Fruit fly (Drosophila melanogaster) whole organism, embryonic: ENCODE data around the gene CG14034.

Experiments
- Abd-B ChIP-seq: fragments of 200-800 bp; sonication (Bioruptor generic); optimal IDR thresholded peaks from 2 replicates; lab custom pipeline; 2018; ENCODE audit warnings: missing biosample characterization, mild to moderate bottlenecking, missing genetic modification characterization, moderate library complexity
- Antp ChIP-seq: fragments of 200-800 bp; sonication (Bioruptor generic); optimal IDR thresholded peaks from 3 replicates; lab custom pipeline; 2016; ENCODE audit warnings: missing biosample characterization, missing genetic modification characterization
- CG12071 ChIP-seq: fragments of 200-800 bp; sonication (Bioruptor generic); optimal IDR thresholded peaks from 3 replicates; lab custom pipeline; 2018; ENCODE audit warnings: missing biosample characterization, mild to moderate bottlenecking, missing genetic modification characterization
- CG12942 ChIP-seq: fragments of 200-800 bp; sonication (Bioruptor generic); optimal IDR thresholded peaks from 3 replicates; lab custom pipeline; 2016; ENCODE audit warnings: missing biosample characterization, missing genetic modification characterization
- CG14050 ChIP-seq: fragments of 200-800 bp; sonication (Bioruptor generic); IDR thresholded peaks from 3 replicates; pipeline ENCODE4 v1.3.6; 2022; ENCODE audit warnings: missing biosample characterization, missing genetic modification characterization
- CG1602 ChIP-seq: fragments of 200-800 bp; sonication (Bioruptor generic); optimal IDR thresholded peaks from 3 replicates; lab custom pipeline; 2016; ENCODE audit warnings: missing biosample characterization, missing genetic modification characterization
- CG16779 ChIP-seq: fragments of 200-800 bp; sonication (Bioruptor generic); IDR thresholded peaks from 2 replicates; pipeline ENCODE4 v1.3.6; 2022; ENCODE audit warnings: missing biosample characterization, missing genetic modification characterization
- CG17359 ChIP-seq: fragments of 200-800 bp; sonication (Bioruptor generic); optimal IDR thresholded peaks from 3 replicates; lab custom pipeline; 2018; ENCODE audit warnings: missing biosample characterization, mild to moderate bottlenecking, missing genetic modification characterization, moderate library complexity
- CG18262 ChIP-seq: fragments of 200-800 bp; optimal IDR thresholded peaks from 3 replicates; lab custom pipeline; 2019; ENCODE audit warnings: missing biosample characterization, mild to moderate bottlenecking, missing genetic modification characterization, moderate library complexity
- CG30431 ChIP-seq: fragments of 200-800 bp; sonication (Bioruptor generic); optimal IDR thresholded peaks from 2 replicates; lab custom pipeline; 2017; ENCODE audit warnings: missing biosample characterization, missing genetic modification characterization
- CG31365 ChIP-seq: fragments of 200-800 bp; sonication (Bioruptor generic); optimal IDR thresholded peaks from 2 replicates; lab custom pipeline; 2018; ENCODE audit warnings: missing biosample characterization, mild to moderate bottlenecking, missing genetic modification characterization
- CG3407 ChIP-seq: fragments of 200-800 bp; sonication (Bioruptor generic); optimal IDR thresholded peaks from 2 replicates; lab custom pipeline; 2018; ENCODE audit warnings: missing biosample characterization, mild to moderate bottlenecking, missing genetic modification characterization
- CG42726 ChIP-seq: fragments of 200-800 bp; sonication (Bioruptor generic); IDR thresholded peaks from 2 replicates; pipeline ENCODE4 v1.3.6; 2022; ENCODE audit warnings: missing biosample characterization, missing genetic modification characterization; ENCODE audit not compliant: partially characterized antibody
- CG4360 ChIP-seq: fragments of 200-800 bp; sonication (Bioruptor generic); IDR thresholded peaks from 2 replicates; pipeline ENCODE4 v1.3.6; 2022; ENCODE audit warnings: missing biosample characterization, missing genetic modification characterization
- CG7372 ChIP-seq: fragments of 200-800 bp; sonication (Bioruptor generic); IDR thresholded peaks from 2 replicates; pipeline ENCODE4 v1.3.6; 2022; ENCODE audit warnings: missing biosample characterization, missing genetic modification characterization
- CG8478 ChIP-seq: fragments of >200 bp; optimal IDR thresholded peaks from 2 replicates; lab custom pipeline; 2018
- CG9932 ChIP-seq: fragments of 200-800 bp; sonication (Bioruptor generic); IDR thresholded peaks from 2 replicates; pipeline ENCODE4 v1.3.6; 2022; ENCODE audit warnings: missing biosample characterization, missing genetic modification characterization
- E2f1 ChIP-seq: fragments of 200-800 bp; sonication (Bioruptor generic); IDR thresholded peaks from 2 replicates; pipeline ENCODE4 v1.3.6; 2022; ENCODE audit warnings: missing biosample characterization, missing genetic modification characterization
- E2f2 ChIP-seq: fragments of 200-800 bp; sonication (Bioruptor generic); IDR thresholded peaks from 2 replicates; pipeline ENCODE4 v1.3.6; 2022; ENCODE audit warnings: missing biosample characterization, missing genetic modification characterization
- Hey ChIP-seq: fragments of 200-800 bp; sonication (Bioruptor generic); optimal IDR thresholded peaks from 3 replicates; lab custom pipeline; 2018; ENCODE audit warnings: missing biosample characterization, mild to moderate bottlenecking, missing genetic modification characterization
- Hr51 ChIP-seq, 2 experiments: fragments of 200-800 bp; sonication (Bioruptor generic); optimal IDR thresholded peaks; 2 replicates in 1 of 2; 3 replicates in 1 of 2; lab custom pipeline; 2016 to 2018; ENCODE audit warnings: missing biosample characterization in 2 of 2, missing genetic modification characterization in 2 of 2, mild to moderate bottlenecking in 1 of 2, moderate library complexity in 1 of 2
- Meics ChIP-seq: fragments of 200-800 bp; sonication (Bioruptor generic); optimal IDR thresholded peaks from 2 replicates; lab custom pipeline; 2017; ENCODE audit warnings: missing biosample characterization, mild to moderate bottlenecking, missing genetic modification characterization
- PHDP ChIP-seq: fragments of 200-800 bp; sonication (Bioruptor generic); optimal IDR thresholded peaks from 3 replicates; lab custom pipeline; 2018; ENCODE audit warnings: missing biosample characterization, mild to moderate bottlenecking, missing genetic modification characterization, moderate library complexity
- Spps ChIP-seq: fragments of 200-800 bp; sonication (Bioruptor generic); optimal IDR thresholded peaks from 2 replicates; lab custom pipeline; 2018; ENCODE audit warnings: missing biosample characterization, mild to moderate bottlenecking, missing genetic modification characterization
- Taf1 ChIP-seq: fragments of 200-800 bp; sonication (Bioruptor generic); IDR thresholded peaks from 2 replicates; pipeline ENCODE4 v1.3.6; 2022; ENCODE audit warnings: missing biosample characterization, missing genetic modification characterization
- ab ChIP-seq: fragments of 200-800 bp; sonication (Bioruptor generic); optimal IDR thresholded peaks from 2 replicates; lab custom pipeline; 2016; ENCODE audit warnings: missing biosample characterization, missing genetic modification characterization
- ato ChIP-seq: fragments of 200-800 bp; sonication (Bioruptor generic); IDR thresholded peaks from 2 replicates; pipeline ENCODE4 v1.3.6; 2022; ENCODE audit warnings: missing biosample characterization, missing genetic modification characterization; ENCODE audit not compliant: partially characterized antibody
- cad ChIP-seq: fragments of >200 bp; optimal IDR thresholded peaks from 2 replicates; lab custom pipeline; 2017; ENCODE audit warnings: missing biosample characterization, missing genetic modification characterization
- chif ChIP-seq, 2 experiments: fragments of 200-800 bp; sonication (Bioruptor generic); optimal IDR thresholded peaks; 3 replicates each; lab custom pipeline; 2016; ENCODE audit warnings: missing biosample characterization in 2 of 2, missing genetic modification characterization in 2 of 2
- corto ChIP-seq: fragments of 200-800 bp; sonication (Bioruptor generic); optimal IDR thresholded peaks from 2 replicates; lab custom pipeline; 2016; ENCODE audit warnings: missing biosample characterization, mild to moderate bottlenecking, missing genetic modification characterization, moderate library complexity
- crol ChIP-seq: fragments of 200-800 bp; sonication (Bioruptor generic); IDR thresholded peaks from 2 replicates; pipeline ENCODE4 v1.3.6; 2022; ENCODE audit warnings: missing biosample characterization, missing genetic modification characterization
- danr ChIP-seq: fragments of 200-800 bp; sonication (Bioruptor generic); IDR thresholded peaks from 2 replicates; pipeline ENCODE4 v1.3.6; 2022; ENCODE audit warnings: missing biosample characterization, missing genetic modification characterization
- dm ChIP-seq: fragments of 200-800 bp; sonication (Bioruptor generic); optimal IDR thresholded peaks from 3 replicates; lab custom pipeline; 2016; ENCODE audit warnings: missing biosample characterization, missing genetic modification characterization
- emc ChIP-seq: fragments of 200-800 bp; sonication (Bioruptor generic); optimal IDR thresholded peaks from 2 replicates; lab custom pipeline; 2016; ENCODE audit warnings: missing biosample characterization, missing genetic modification characterization
- fd96Cb ChIP-seq: fragments of 200-800 bp; sonication (Bioruptor generic); optimal IDR thresholded peaks from 2 replicates; lab custom pipeline; 2018; ENCODE audit warnings: missing biosample characterization, mild to moderate bottlenecking, missing genetic modification characterization, moderate library complexity
- fru ChIP-seq: fragments of >200 bp; optimal IDR thresholded peaks from 2 replicates; lab custom pipeline; 2017
- gem ChIP-seq: fragments of 200-800 bp; sonication (Bioruptor generic); optimal IDR thresholded peaks from 2 replicates; lab custom pipeline; 2019; ENCODE audit warnings: missing biosample characterization, mild to moderate bottlenecking, missing genetic modification characterization, moderate library complexity
- her ChIP-seq: fragments of 200-800 bp; sonication (Bioruptor generic); optimal IDR thresholded peaks from 2 replicates; lab custom pipeline; 2016; ENCODE audit warnings: missing biosample characterization, missing genetic modification characterization
- jumu ChIP-seq: fragments of 200-800 bp; sonication (Bioruptor generic); optimal IDR thresholded peaks from 3 replicates; lab custom pipeline; 2016; ENCODE audit warnings: missing biosample characterization, missing genetic modification characterization
- klu ChIP-seq: fragments of 200-800 bp; sonication (Bioruptor generic); IDR thresholded peaks from 2 replicates; pipeline ENCODE4 v1.3.6; 2022; ENCODE audit warnings: missing biosample characterization, missing genetic modification characterization
- lab ChIP-seq: fragments of 200-800 bp; sonication (Bioruptor generic); optimal IDR thresholded peaks from 3 replicates; lab custom pipeline; 2017; ENCODE audit warnings: missing biosample characterization, missing genetic modification characterization, mild to moderate bottlenecking, moderate library complexity, missing genetic modification reagents
- mld ChIP-seq: fragments of 200-800 bp; sonication (Bioruptor generic); IDR thresholded peaks from 3 replicates; pipeline ENCODE4 v1.3.6; 2022; ENCODE audit warnings: missing biosample characterization, missing genetic modification characterization; ENCODE audit not compliant: partially characterized antibody
- nerfin-1 ChIP-seq: fragments of 200-800 bp; sonication (Bioruptor generic); optimal IDR thresholded peaks from 3 replicates; lab custom pipeline; 2019; ENCODE audit warnings: missing biosample characterization, mild to moderate bottlenecking, missing genetic modification characterization, moderate library complexity
- peb ChIP-seq: fragments of 200-800 bp; sonication (Bioruptor generic); IDR thresholded peaks from 2 replicates; pipeline ENCODE4 v1.3.6; 2022; ENCODE audit warnings: missing biosample characterization, missing genetic modification characterization
- pzg ChIP-seq: fragments of 200-800 bp; sonication (Bioruptor generic); optimal IDR thresholded peaks from 3 replicates; lab custom pipeline; 2018; ENCODE audit warnings: missing biosample characterization, mild to moderate bottlenecking, missing genetic modification characterization, moderate library complexity
- repo ChIP-seq: fragments of 200-800 bp; sonication (Bioruptor generic); optimal IDR thresholded peaks from 2 replicates; lab custom pipeline; 2016; ENCODE audit warnings: missing biosample characterization, missing genetic modification characterization
- sna ChIP-seq: fragments of 200-800 bp; sonication (Bioruptor generic); IDR thresholded peaks from 2 replicates; pipeline ENCODE4 v1.3.6; 2022; ENCODE audit warnings: missing biosample characterization, missing genetic modification characterization; ENCODE audit not compliant: partially characterized antibody
- tup ChIP-seq: fragments of 200-800 bp; sonication (Bioruptor generic); optimal IDR thresholded peaks from 2 replicates; lab custom pipeline; 2016; ENCODE audit warnings: missing biosample characterization, mild to moderate bottlenecking, missing genetic modification characterization, moderate library complexity
- unc-4 ChIP-seq: fragments of 200-800 bp; sonication (Bioruptor generic); IDR thresholded peaks from 2 replicates; pipeline ENCODE4 v1.3.6; 2022; ENCODE audit warnings: missing biosample characterization, missing genetic modification characterization; ENCODE audit not compliant: partially characterized antibody
- yki ChIP-seq: fragments of >200 bp; optimal IDR thresholded peaks from 3 replicates; lab custom pipeline; 2018
- zf30C ChIP-seq: fragments of 200-800 bp; sonication (Bioruptor generic); optimal IDR thresholded peaks from 3 replicates; lab custom pipeline; 2018; ENCODE audit warnings: missing biosample characterization, mild to moderate bottlenecking, missing genetic modification characterization

Gene CG14034

dm6 chr2L:5237899-5238566, 21.7 kb upstream of the CG14034 start (continued):
- peak; percentile 87 for TF ChIP-seq zf30C (GFP tag; lab: Kevin White, UChicago)
- TF ChIP-seq CG16779 = no peak
- no peak for TF ChIP-seq Taf1 (GFP tag; lab: Robert Waterston, UW)
- peak; percentile 67 for TF ChIP-seq Abd-B (GFP tag; lab: Kevin White, UChicago)
- no peak for TF ChIP-seq dm
- TF ChIP-seq gem = peak; percentile 92
- peak; percentile 76 for TF ChIP-seq Spps (tag; lab: Kevin White, UChicago)
- peak in 1 of 2 experiments; percentile 56 for TF ChIP-seq Hr51 (GFP tag; optimal IDR thresholded peaks at IDR 0.05; lab: Kevin White, UChicago)
- TF ChIP-seq pzg (GFP tag; lab: Kevin White, UChicago) = no peak
- TF ChIP-seq lab = peak; percentile 21
- peak in 1 of 2 experiments; percentile 19 for TF ChIP-seq chif (GFP tag; optimal IDR thresholded peaks at IDR 0.05; lab: Kevin White, UChicago)
- no peak for TF ChIP-seq unc-4 (GFP tag; lab: Robert Waterston, UW)
- no peak for TF ChIP-seq jumu (GFP tag; lab: Kevin White, UChicago)
- no peak for TF ChIP-seq CG12071
- TF ChIP-seq CG30431 = no peak
- no peak for TF ChIP-seq Meics (GFP tag; lab: Kevin White, UChicago)
- TF ChIP-seq danr (GFP tag; lab: Robert Waterston, UW) = no peak
- peak; percentile 1 for TF ChIP-seq corto (GFP tag; lab: Kevin White, UChicago)
- peak; percentile 92 for TF ChIP-seq CG18262
- TF ChIP-seq tup = no peak
- no peak for TF ChIP-seq emc (GFP tag; lab: Kevin White, UChicago)
- no peak for TF ChIP-seq CG42726 (GFP tag; lab: Robert Waterston, UW)
- TF ChIP-seq cad = no peak
- TF ChIP-seq CG17359 (tag; lab: Kevin White, UChicago) = peak; percentile 65
- TF ChIP-seq Hey = no peak
- no peak for TF ChIP-seq CG14050 (GFP tag; lab: Robert Waterston, UW)
- TF ChIP-seq yki (lab: Kevin White, UChicago) = no peak
- peak; percentile 45; the same call in 1 of the 2 replicates for TF ChIP-seq peb (GFP tag; lab: Robert Waterston, UW)
- TF ChIP-seq klu = no peak
- TF ChIP-seq E2f2 (GFP tag; lab: Robert Waterston, UW) = peak; percentile 25; the same call in 1 of the 2 replicates
- no peak for TF ChIP-seq her (GFP tag; lab: Kevin White, UChicago)
- no peak for TF ChIP-seq CG7372 (GFP tag; lab: Robert Waterston, UW)
- no peak for TF ChIP-seq Antp (GFP tag; lab: Kevin White, UChicago)
- TF ChIP-seq CG8478 (lab: Kevin White, UChicago) = no peak
- no peak for TF ChIP-seq mld (GFP tag; lab: Robert Waterston, UW)
- peak; percentile 65 for TF ChIP-seq CG3407
- peak; percentile 26 for TF ChIP-seq CG12942
- TF ChIP-seq crol (GFP tag; lab: Robert Waterston, UW) = no peak
- no peak for TF ChIP-seq E2f1 (GFP tag; lab: Robert Waterston, UW)
- no peak for TF ChIP-seq sna (GFP tag; lab: Robert Waterston, UW)
- no peak for TF ChIP-seq ato (GFP tag; lab: Robert Waterston, UW)
- no peak for TF ChIP-seq CG9932 (GFP tag; lab: Robert Waterston, UW)
- peak; percentile 76 for TF ChIP-seq fd96Cb (tag; lab: Kevin White, UChicago)
- no peak for TF ChIP-seq CG4360 (GFP tag; lab: Robert Waterston, UW)
- no peak for TF ChIP-seq ab (GFP tag; lab: Kevin White, UChicago)
- TF ChIP-seq repo (GFP tag; lab: Kevin White, UChicago) = no peak
- TF ChIP-seq PHDP (tag; lab: Kevin White, UChicago) = peak; percentile 71
- TF ChIP-seq CG1602 (GFP tag; lab: Kevin White, UChicago) = peak; percentile 54
- TF ChIP-seq nerfin-1 (tag; lab: Kevin White, UChicago) = peak; percentile 54
- TF ChIP-seq CG31365 (tag; lab: Kevin White, UChicago) = no peak
- TF ChIP-seq fru (lab: Kevin White, UChicago) = no peak
